Worm (Caenorhabditis elegans) whole organism, mixed stage, embryonic: ENCODE measurements around the gene R03D7.2.

Source experiments
- M03D4.4 ChIP-seq: sonication (generic microtip); optimal IDR thresholded peaks from 2 replicates; lab custom pipeline; 2017; ENCODE audit warnings: mild to moderate bottlenecking, missing genetic modification characterization, missing compliant biosample characterization
- bed-3 ChIP-seq: fragments of 200-800 bp; sonication (Bioruptor generic); optimal IDR thresholded peaks from 3 replicates; lab custom pipeline; 2018; ENCODE audit warnings: mild to moderate bottlenecking, missing genetic modification characterization, moderate library complexity, missing compliant biosample characterization
- ceh-39 ChIP-seq: fragments of 150-350 bp; optimal IDR thresholded peaks from 2 replicates; lab custom pipeline; 2014; ENCODE audit warnings: missing biosample characterization, missing genetic modification characterization
- ceh-83 ChIP-seq: fragments of 200-800 bp; sonication (Bioruptor generic); optimal IDR thresholded peaks from 2 replicates; lab custom pipeline; 2018; ENCODE audit warnings: mild to moderate bottlenecking, missing genetic modification characterization, missing compliant biosample characterization
- ces-1 ChIP-seq: fragments of 150-350 bp; optimal IDR thresholded peaks from 2 replicates; lab custom pipeline; 2014; ENCODE audit warnings: missing biosample characterization, missing genetic modification reagents, missing genetic modification characterization
- cnd-1 ChIP-seq: fragments of 200-800 bp; sonication (Bioruptor generic); optimal IDR thresholded peaks from 2 replicates; lab custom pipeline; 2018; ENCODE audit warnings: mild to moderate bottlenecking, missing genetic modification characterization, missing compliant biosample characterization
- drap-1 ChIP-seq: fragments of 200-800 bp; sonication (Bioruptor generic); optimal IDR thresholded peaks from 3 replicates; lab custom pipeline; 2018; ENCODE audit warnings: mild to moderate bottlenecking, missing genetic modification characterization, missing compliant biosample characterization
- elt-1 ChIP-seq: sonication (generic microtip); optimal IDR thresholded peaks from 2 replicates; lab custom pipeline; 2017; ENCODE audit warnings: missing genetic modification characterization, mild to moderate bottlenecking, missing compliant biosample characterization, antibody characterized with exemption, moderate library complexity, borderline replicate concordance; ENCODE audit not compliant: insufficient read depth
- elt-3 ChIP-seq: fragments of 150-350 bp; optimal IDR thresholded peaks from 2 replicates; lab custom pipeline; 2014; ENCODE audit warnings: missing biosample characterization, missing genetic modification characterization
- flh-1 ChIP-seq: fragments of 200-800 bp; sonication (Bioruptor generic); optimal IDR thresholded peaks from 2 replicates; lab custom pipeline; 2018; ENCODE audit warnings: mild to moderate bottlenecking, missing genetic modification characterization, moderate library complexity, missing compliant biosample characterization
- ham-2 ChIP-seq: fragments of 200-800 bp; sonication (Bioruptor generic); optimal IDR thresholded peaks from 2 replicates; lab custom pipeline; 2018; ENCODE audit warnings: mild to moderate bottlenecking, missing genetic modification characterization, missing compliant biosample characterization
- lin-32 ChIP-seq: fragments of 200-800 bp; sonication (Bioruptor generic); optimal IDR thresholded peaks from 2 replicates; lab custom pipeline; 2018; ENCODE audit warnings: mild to moderate bottlenecking, missing genetic modification characterization, missing compliant biosample characterization
- lsy-2 ChIP-seq: fragments of 150-350 bp; optimal IDR thresholded peaks from 2 replicates; lab custom pipeline; 2014; ENCODE audit warnings: missing biosample characterization, missing genetic modification characterization
- mab-5 ChIP-seq: fragments of 150-350 bp; optimal IDR thresholded peaks from 2 replicates; lab custom pipeline; 2014; ENCODE audit warnings: missing biosample characterization, missing genetic modification characterization
- mep-1 ChIP-seq: fragments of 150-350 bp; optimal IDR thresholded peaks from 2 replicates; lab custom pipeline; 2017; ENCODE audit warnings: missing biosample characterization, missing genetic modification reagents, missing genetic modification characterization, inconsistent platforms
- mls-2 ChIP-seq: sonication (generic microtip); optimal IDR thresholded peaks from 2 replicates; lab custom pipeline; 2016; ENCODE audit warnings: mild to moderate bottlenecking, missing genetic modification characterization, moderate library complexity, missing compliant biosample characterization
- nhr-12 ChIP-seq: fragments of 150-350 bp; optimal IDR thresholded peaks from 2 replicates; lab custom pipeline; 2014; ENCODE audit warnings: missing biosample characterization, missing genetic modification characterization
- nhr-76 ChIP-seq: sonication (generic microtip); optimal IDR thresholded peaks from 2 replicates; lab custom pipeline; 2017; ENCODE audit warnings: missing biosample characterization, missing genetic modification characterization
- snpc-4 ChIP-seq: fragments of 150-350 bp; optimal IDR thresholded peaks from 2 replicates; lab custom pipeline; 2014; ENCODE audit warnings: missing biosample characterization, missing genetic modification characterization
- tbx-8 ChIP-seq: fragments of 200-800 bp; sonication (Bioruptor generic); optimal IDR thresholded peaks from 2 replicates; lab custom pipeline; 2018; ENCODE audit warnings: mild to moderate bottlenecking, missing genetic modification characterization, moderate library complexity, missing compliant biosample characterization
- unc-120 ChIP-seq: sonication (generic microtip); optimal IDR thresholded peaks from 2 replicates; lab custom pipeline; 2017; ENCODE audit warnings: missing genetic modification characterization, missing compliant biosample characterization; ENCODE audit not compliant: poor library complexity, severe bottlenecking
- unc-39 ChIP-seq: fragments of 150-350 bp; optimal IDR thresholded peaks from 2 replicates; lab custom pipeline; 2014; ENCODE audit warnings: missing biosample characterization, missing genetic modification characterization
- unc-62 ChIP-seq: fragments of 150-350 bp; optimal IDR thresholded peaks from 2 replicates; lab custom pipeline; 2014; ENCODE audit warnings: missing biosample characterization, missing genetic modification reagents, missing genetic modification characterization

The R03D7.2 gene

DNA sequence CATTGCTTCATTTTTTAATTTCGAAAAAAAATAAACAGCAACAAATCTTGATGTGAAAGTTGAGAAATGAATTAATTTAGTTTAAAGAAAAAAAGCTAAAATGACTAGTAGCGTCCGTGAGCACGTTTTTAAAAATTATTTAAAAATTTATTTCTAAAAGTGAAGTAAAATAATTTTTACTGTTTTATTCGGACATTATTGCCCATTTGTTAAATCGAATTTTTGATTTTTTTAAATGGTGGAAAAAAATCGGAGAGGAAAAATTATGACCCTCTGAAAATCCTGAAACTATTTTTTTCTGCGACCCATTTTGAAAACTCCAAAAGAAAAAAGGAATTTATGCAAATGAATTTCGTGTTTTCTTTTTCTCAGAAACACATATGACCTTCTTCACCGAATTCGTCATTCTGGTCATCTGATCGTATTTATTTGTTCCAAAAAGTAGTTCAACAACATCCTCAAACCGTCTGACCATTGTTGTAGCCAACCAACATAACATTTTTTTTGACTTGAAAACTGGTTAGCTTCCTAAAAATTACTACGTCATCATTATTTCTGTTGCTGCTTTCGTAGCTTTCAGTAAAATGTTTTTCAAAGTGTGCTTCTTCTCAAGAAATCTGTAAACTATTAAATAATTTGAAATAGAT lies 49.0 kb downstream of the R03D7.2 start, which contains the start of gene F44F4.3:
Gene F44F4.3, minus strand, starts transcription at position 51 of the 647 bp plus-strand sequence.
- no peak for TF ChIP-seq nhr-12 (tag; lab: Kevin White, UChicago)
- no peak for TF ChIP-seq cnd-1 (tag; lab: Kevin White, UChicago)
- no peak for TF ChIP-seq ces-1
- no peak for TF ChIP-seq mab-5 (tag; lab: Kevin White, UChicago)
- TF ChIP-seq flh-1 (GFP tag; lab: Kevin White, UChicago): no peak
- no peak for TF ChIP-seq unc-62 (GFP tag; lab: Kevin White, UChicago)
- no peak for TF ChIP-seq mep-1 (tag; lab: Kevin White, UChicago)
- no peak for TF ChIP-seq lsy-2 (tag; lab: Kevin White, UChicago)
- TF ChIP-seq tbx-8 (GFP tag; lab: Kevin White, UChicago): no peak
- no peak for TF ChIP-seq ceh-83 (GFP tag; lab: Kevin White, UChicago)
- no peak for TF ChIP-seq snpc-4 (tag; lab: Kevin White, UChicago)

DNA sequence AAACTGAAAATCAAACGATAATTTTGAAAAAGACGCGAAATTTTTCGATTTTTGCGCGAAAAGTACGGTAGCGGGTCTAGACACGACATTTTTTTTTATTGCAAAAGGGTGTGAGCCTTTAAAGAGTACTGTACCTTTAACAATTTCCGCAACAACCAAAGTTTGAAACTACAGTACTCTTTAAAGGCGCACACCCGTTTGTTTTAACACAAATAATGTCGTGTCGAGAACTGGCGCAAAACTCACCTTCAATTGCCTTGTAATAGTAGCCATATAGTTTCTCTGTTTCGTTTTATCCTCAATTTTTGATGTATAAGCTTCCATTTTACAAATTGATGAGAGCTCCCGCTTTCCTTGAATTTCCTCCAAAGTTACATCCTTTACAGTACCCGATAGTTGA lies 49.7 kb downstream of the R03D7.2 start:
- TF ChIP-seq elt-1: no peak
- no peak for TF ChIP-seq bed-3 (GFP tag; lab: Kevin White, UChicago)
- no peak for TF ChIP-seq ceh-39 (tag; lab: Kevin White, UChicago)
- TF ChIP-seq lsy-2 (tag; lab: Kevin White, UChicago): no peak
- TF ChIP-seq drap-1: no peak
- TF ChIP-seq snpc-4 (tag; lab: Kevin White, UChicago): no peak

DNA sequence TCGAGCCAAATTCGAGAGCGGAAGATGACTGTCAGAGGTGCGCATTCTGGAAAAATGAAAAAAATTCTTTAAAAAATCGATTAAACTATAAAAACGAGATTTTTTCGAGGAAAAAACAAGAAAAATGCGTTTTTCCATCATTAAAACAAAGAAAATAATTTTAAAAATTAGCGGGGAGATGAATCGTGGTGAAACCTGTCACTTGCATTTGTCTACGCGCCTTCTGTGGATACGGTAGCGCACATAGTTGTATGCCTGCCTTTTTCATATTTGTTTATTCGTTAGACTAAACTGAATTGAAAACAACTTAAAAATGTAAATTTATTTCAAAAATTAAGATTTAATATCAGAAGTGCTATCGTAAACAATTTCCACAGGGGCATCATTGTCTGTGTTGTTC lies 50.6 kb downstream of the R03D7.2 start, which contains the start of gene egg-3:
Gene egg-3, minus strand, starts transcription at position 46 of the 400 bp plus-strand sequence.
- TF ChIP-seq nhr-76 (tag; lab: Kevin White, UChicago) (no peak), M03D4.4 (tag; lab: Kevin White, UChicago) (no peak), unc-120 (tag; lab: Kevin White, UChicago) (no peak), cnd-1 (tag; lab: Kevin White, UChicago) (no peak), unc-39 (no peak), mls-2 (tag; lab: Kevin White, UChicago) (no peak), elt-3 (no peak), snpc-4 (tag; lab: Kevin White, UChicago) (no peak), bed-3 (GFP tag; lab: Kevin White, UChicago) (no peak), ham-2 (GFP tag; lab: Kevin White, UChicago) (no peak), lin-32 (GFP tag; lab: Kevin White, UChicago) (no peak)
